Worm (Caenorhabditis elegans) whole organism, L1 larva: ENCODE results near the gene C46C2.6.

ENCODE experiments used
- alr-1 ChIP-seq: fragments of 200-800 bp; sonication (Bioruptor generic); optimal IDR thresholded peaks from 2 replicates; lab custom pipeline; 2018; ENCODE audit warnings: borderline replicate concordance, mild to moderate bottlenecking, missing genetic modification characterization, missing compliant biosample characterization
- dpl-1 ChIP-seq, 3 experiments: fragments of 150-350 bp in 2 of 3; sonication (generic microtip) in 1 of 3; optimal IDR thresholded peaks; 2 replicates each; lab custom pipeline; 2014 to 2017; ENCODE audit warnings: missing biosample characterization in 3 of 3, missing genetic modification characterization in 3 of 3, missing genetic modification reagents in 3 of 3
- egl-27 ChIP-seq, 2 experiments: fragments of 150-350 bp in 1 of 2; sonication (generic microtip); optimal IDR thresholded peaks; 3 replicates each; lab custom pipeline; 2017 to 2018; ENCODE audit warnings: missing biosample characterization in 2 of 2, missing genetic modification characterization in 2 of 2, missing genetic modification reagents in 2 of 2
- elt-3 ChIP-seq, 6 experiments: fragments of 150-350 bp in 1 of 6; sonication (generic microtip); optimal IDR thresholded peaks; 2 replicates each; lab custom pipeline; 2017 to 2018; ENCODE audit warnings: missing biosample characterization in 6 of 6, missing genetic modification characterization in 6 of 6, inconsistent platforms in 1 of 6
- isw-1 ChIP-seq: fragments of 200-800 bp; sonication (Bioruptor generic); IDR thresholded peaks from 2 replicates; pipeline ENCODE4 v1.3.6; 2022; ENCODE audit warnings: missing genetic modification characterization, missing compliant biosample characterization
- lin-39 ChIP-seq: fragments of 150-350 bp; optimal IDR thresholded peaks from 2 replicates; lab custom pipeline; 2014; ENCODE audit warnings: missing biosample characterization, missing genetic modification reagents, missing genetic modification characterization
- nhr-11 ChIP-seq: fragments of 150-350 bp; optimal IDR thresholded peaks from 2 replicates; lab custom pipeline; 2014; ENCODE audit warnings: missing biosample characterization, missing genetic modification characterization
- nhr-84 ChIP-seq: sonication (generic microtip); optimal IDR thresholded peaks from 2 replicates; lab custom pipeline; 2017; ENCODE audit warnings: missing biosample characterization, missing genetic modification characterization
- nhr-85 ChIP-seq: sonication (generic microtip); peaks from one replicate; lab custom pipeline; 2016; ENCODE audit warnings: missing genetic modification characterization, inconsistent platforms, missing compliant biosample characterization
- nhr-90 ChIP-seq: sonication (generic microtip); optimal IDR thresholded peaks from 2 replicates; lab custom pipeline; 2016; ENCODE audit warnings: mild to moderate bottlenecking, missing genetic modification characterization, missing compliant biosample characterization; ENCODE audit not compliant: poor library complexity
- zag-1 ChIP-seq: fragments of 150-350 bp; optimal IDR thresholded peaks from 2 replicates; lab custom pipeline; 2014; ENCODE audit warnings: missing biosample characterization, missing genetic modification characterization

ce11 chrIV:9215824-9216223 is 3.6 kb downstream of the C46C2.6 start:
- TF ChIP-seq nhr-90 (tag; lab: Kevin White, UChicago) (no peak), nhr-11 (tag; lab: Kevin White, UChicago) (no peak), egl-27 (tag; optimal IDR thresholded peaks at IDR 0.05; lab: Kevin White, UChicago) (no peak), lin-39 (tag; lab: Kevin White, UChicago) (no peak), elt-3 (tag; optimal IDR thresholded peaks at IDR 0.05; lab: Kevin White, UChicago) (no peak), alr-1 (tag; lab: Kevin White, UChicago) (no peak), nhr-85 (tag; lab: Kevin White, UChicago) (no peak), zag-1 (no peak), isw-1 (GFP tag; lab: Robert Waterston, UW) (no peak), nhr-84 (tag; lab: Kevin White, UChicago) (no peak), dpl-1 (GFP tag; optimal IDR thresholded peaks at IDR 0.05; lab: Kevin White, UChicago) (no peak)
